Worm (Caenorhabditis elegans) whole organism, mixed stage, embryonic: ENCODE measurements around the gene Y80D4G.2.

ENCODE experiments used
- blmp-1 ChIP-seq: fragments of 150-350 bp; optimal IDR thresholded peaks from 2 replicates; lab custom pipeline; 2014; ENCODE audit warnings: missing biosample characterization, missing genetic modification characterization
- cnd-1 ChIP-seq: fragments of 200-800 bp; sonication (Bioruptor generic); optimal IDR thresholded peaks from 2 replicates; lab custom pipeline; 2018; ENCODE audit warnings: mild to moderate bottlenecking, missing genetic modification characterization, missing compliant biosample characterization
- ham-2 ChIP-seq: fragments of 200-800 bp; sonication (Bioruptor generic); optimal IDR thresholded peaks from 2 replicates; lab custom pipeline; 2018; ENCODE audit warnings: mild to moderate bottlenecking, missing genetic modification characterization, missing compliant biosample characterization
- nhr-2 ChIP-seq: fragments of 150-350 bp; optimal IDR thresholded peaks from 2 replicates; lab custom pipeline; 2014; ENCODE audit warnings: missing biosample characterization, missing genetic modification characterization
- nhr-237 ChIP-seq: fragments of 150-350 bp; optimal IDR thresholded peaks from 2 replicates; lab custom pipeline; 2014; ENCODE audit warnings: missing biosample characterization, missing genetic modification characterization
- pha-4 ChIP-seq: fragments of 150-350 bp; optimal IDR thresholded peaks from 2 replicates; lab custom pipeline; 2018; ENCODE audit warnings: missing biosample characterization, missing genetic modification reagents, missing genetic modification characterization
- snpc-4 ChIP-seq: fragments of 150-350 bp; optimal IDR thresholded peaks from 2 replicates; lab custom pipeline; 2014; ENCODE audit warnings: missing biosample characterization, missing genetic modification characterization
- tbx-8 ChIP-seq: fragments of 200-800 bp; sonication (Bioruptor generic); optimal IDR thresholded peaks from 2 replicates; lab custom pipeline; 2018; ENCODE audit warnings: mild to moderate bottlenecking, missing genetic modification characterization, moderate library complexity, missing compliant biosample characterization
- unc-39 ChIP-seq: fragments of 150-350 bp; optimal IDR thresholded peaks from 2 replicates; lab custom pipeline; 2014; ENCODE audit warnings: missing biosample characterization, missing genetic modification characterization

DNA sequence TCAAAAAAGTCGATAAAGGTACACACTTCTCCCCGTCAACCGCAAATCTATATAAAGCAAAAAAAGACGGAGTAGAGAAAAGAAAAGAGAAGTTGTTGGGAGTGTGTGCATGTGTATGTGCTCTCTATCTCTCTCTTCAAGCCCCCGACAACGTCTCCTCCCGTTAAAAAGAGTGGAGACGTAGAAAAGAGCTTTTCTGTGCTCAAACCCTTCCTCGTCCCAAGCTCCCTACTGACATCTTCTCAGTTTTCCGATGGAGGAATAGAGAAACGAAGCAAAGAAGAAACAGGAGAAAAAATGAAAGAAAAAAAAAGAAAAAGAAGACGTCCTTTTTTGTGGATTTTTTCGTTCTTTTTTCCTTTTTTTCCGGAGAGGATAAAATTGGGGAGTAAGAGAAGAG, 13.8 kb downstream of the Y80D4G.2 start:
- no peak for TF ChIP-seq blmp-1 (tag; lab: Kevin White, UChicago)
- TF ChIP-seq ham-2: no peak
- TF ChIP-seq unc-39 (tag; lab: Kevin White, UChicago): no peak
- TF ChIP-seq snpc-4 (tag; lab: Kevin White, UChicago): no peak
- TF ChIP-seq nhr-2 (tag; lab: Kevin White, UChicago): no peak
- no peak for TF ChIP-seq pha-4
- no peak for TF ChIP-seq tbx-8 (GFP tag; lab: Kevin White, UChicago)
- no peak for TF ChIP-seq nhr-237 (tag; lab: Kevin White, UChicago)
- no peak for TF ChIP-seq cnd-1
